Fruit fly (Drosophila melanogaster) whole organism, embryonic: ENCODE results near the gene Glyat.
A peak's percentile ranks its signal among the peaks of the same experiment; 100 is the strongest.

Experiments
- Abd-B ChIP-seq: fragments of 200-800 bp; sonication (Bioruptor generic); optimal IDR thresholded peaks from 2 replicates; lab custom pipeline; 2018; ENCODE audit warnings: missing biosample characterization, mild to moderate bottlenecking, missing genetic modification characterization, moderate library complexity
- Aef1 ChIP-seq: fragments of 200-800 bp; sonication (Bioruptor generic); IDR thresholded peaks from 3 replicates; pipeline ENCODE4 v1.3.6; 2022; ENCODE audit warnings: missing biosample characterization, missing genetic modification characterization
- Atf6 ChIP-seq: fragments of 200-800 bp; sonication (Bioruptor generic); IDR thresholded peaks from 2 replicates; pipeline ENCODE4 v1.3.6; 2022; ENCODE audit warnings: missing biosample characterization, missing genetic modification characterization
- Blimp-1 ChIP-seq: fragments of 200-800 bp; sonication (Bioruptor generic); optimal IDR thresholded peaks from 3 replicates; lab custom pipeline; 2018; ENCODE audit warnings: missing biosample characterization, missing genetic modification characterization, mild to moderate bottlenecking, moderate library complexity, missing genetic modification reagents
- Bteb2 ChIP-seq: fragments of 200-800 bp; sonication (Bioruptor generic); optimal IDR thresholded peaks from 2 replicates; lab custom pipeline; 2016; ENCODE audit warnings: missing biosample characterization, missing genetic modification characterization
- CG10267 ChIP-seq: fragments of 200-800 bp; sonication (Bioruptor generic); optimal IDR thresholded peaks from 2 replicates; lab custom pipeline; 2018; ENCODE audit warnings: missing biosample characterization, mild to moderate bottlenecking, missing genetic modification characterization, moderate library complexity
- CG13775 ChIP-seq: fragments of 200-800 bp; sonication (Bioruptor generic); optimal IDR thresholded peaks from 3 replicates; lab custom pipeline; 2017; ENCODE audit warnings: missing biosample characterization, mild to moderate bottlenecking, missing genetic modification characterization
- CG14667 ChIP-seq: fragments of 200-800 bp; sonication (Bioruptor generic); IDR thresholded peaks from 2 replicates; pipeline ENCODE4 v1.3.6; 2022; ENCODE audit warnings: missing biosample characterization, missing genetic modification characterization
- CG15514 ChIP-seq: fragments of 200-800 bp; sonication (Bioruptor generic); optimal IDR thresholded peaks from 3 replicates; lab custom pipeline; 2017; ENCODE audit warnings: missing biosample characterization, missing genetic modification characterization, mild to moderate bottlenecking, moderate library complexity, missing genetic modification reagents
- CG1602 ChIP-seq: fragments of 200-800 bp; sonication (Bioruptor generic); optimal IDR thresholded peaks from 3 replicates; lab custom pipeline; 2016; ENCODE audit warnings: missing biosample characterization, missing genetic modification characterization
- CG18476 ChIP-seq: fragments of 200-800 bp; sonication (Bioruptor generic); optimal IDR thresholded peaks from 2 replicates; lab custom pipeline; 2016; ENCODE audit warnings: missing biosample characterization, mild to moderate bottlenecking, missing genetic modification characterization
- CG2202 ChIP-seq: fragments of 200-800 bp; sonication (Bioruptor generic); optimal IDR thresholded peaks from 2 replicates; lab custom pipeline; 2018; ENCODE audit warnings: missing biosample characterization, mild to moderate bottlenecking, missing genetic modification characterization
- CG2678 ChIP-seq: fragments of 200-800 bp; sonication (Bioruptor generic); optimal IDR thresholded peaks from 3 replicates; lab custom pipeline; 2019; ENCODE audit warnings: missing biosample characterization, mild to moderate bottlenecking, missing genetic modification characterization, moderate library complexity
- CG2712 ChIP-seq: fragments of 200-800 bp; optimal IDR thresholded peaks from 3 replicates; lab custom pipeline; 2019; ENCODE audit warnings: missing biosample characterization, mild to moderate bottlenecking, missing genetic modification characterization, moderate library complexity
- CG31365 ChIP-seq: fragments of 200-800 bp; sonication (Bioruptor generic); optimal IDR thresholded peaks from 2 replicates; lab custom pipeline; 2018; ENCODE audit warnings: missing biosample characterization, mild to moderate bottlenecking, missing genetic modification characterization
- CG4404 ChIP-seq: fragments of 200-800 bp; sonication (Bioruptor generic); IDR thresholded peaks from 2 replicates; pipeline ENCODE4 v1.3.6; 2022; ENCODE audit warnings: missing biosample characterization, missing genetic modification characterization
- CG4730 ChIP-seq: fragments of 200-800 bp; sonication (Bioruptor generic); IDR thresholded peaks from 2 replicates; pipeline ENCODE4 v1.3.6; 2022; ENCODE audit warnings: missing biosample characterization, missing genetic modification characterization
- CG6175 ChIP-seq: fragments of 200-800 bp; sonication (Bioruptor generic); IDR thresholded peaks from 3 replicates; pipeline ENCODE4 v1.3.6; 2022; ENCODE audit warnings: missing biosample characterization, missing genetic modification characterization
- CG8924 ChIP-seq: fragments of 200-800 bp; optimal IDR thresholded peaks from 3 replicates; lab custom pipeline; 2019; ENCODE audit warnings: missing biosample characterization, mild to moderate bottlenecking, missing genetic modification characterization, moderate library complexity
- CG9797 ChIP-seq: fragments of 200-800 bp; sonication (Bioruptor generic); optimal IDR thresholded peaks from 3 replicates; lab custom pipeline; 2018; ENCODE audit warnings: missing biosample characterization, mild to moderate bottlenecking, missing genetic modification characterization
- E2f1 ChIP-seq: fragments of 200-800 bp; sonication (Bioruptor generic); IDR thresholded peaks from 2 replicates; pipeline ENCODE4 v1.3.6; 2022; ENCODE audit warnings: missing biosample characterization, missing genetic modification characterization
- ERR ChIP-seq: fragments of 200-800 bp; sonication (Bioruptor generic); optimal IDR thresholded peaks from 2 replicates; lab custom pipeline; 2016; ENCODE audit warnings: missing biosample characterization, missing genetic modification characterization
- Fer1 ChIP-seq: fragments of 200-800 bp; sonication (Bioruptor generic); optimal IDR thresholded peaks from 2 replicates; lab custom pipeline; 2017; ENCODE audit warnings: missing biosample characterization, mild to moderate bottlenecking, missing genetic modification characterization
- Fer3 ChIP-seq: fragments of 200-800 bp; sonication (Bioruptor generic); optimal IDR thresholded peaks from 2 replicates; lab custom pipeline; 2018; ENCODE audit warnings: missing biosample characterization, mild to moderate bottlenecking, missing genetic modification characterization, moderate library complexity
- Hand ChIP-seq: fragments of 200-800 bp; sonication (Bioruptor generic); optimal IDR thresholded peaks from 2 replicates; lab custom pipeline; 2017; ENCODE audit warnings: mild to moderate bottlenecking, missing biosample characterization, missing genetic modification reagents, missing genetic modification characterization
- MTF-1 ChIP-seq: fragments of 200-800 bp; sonication (Bioruptor generic); optimal IDR thresholded peaks from 2 replicates; lab custom pipeline; 2018; ENCODE audit warnings: missing biosample characterization, mild to moderate bottlenecking, missing genetic modification characterization, borderline replicate concordance
- Sox102F ChIP-seq: fragments of 200-800 bp; sonication (Bioruptor generic); optimal IDR thresholded peaks from 2 replicates; lab custom pipeline; 2018; ENCODE audit warnings: missing biosample characterization, mild to moderate bottlenecking, missing genetic modification characterization, moderate library complexity
- ash1 ChIP-seq: fragments of 200-800 bp; sonication (Bioruptor generic); optimal IDR thresholded peaks from 2 replicates; lab custom pipeline; 2018; ENCODE audit warnings: missing biosample characterization, mild to moderate bottlenecking, missing genetic modification characterization
- crol ChIP-seq: fragments of 200-800 bp; sonication (Bioruptor generic); IDR thresholded peaks from 2 replicates; pipeline ENCODE4 v1.3.6; 2022; ENCODE audit warnings: missing biosample characterization, missing genetic modification characterization
- esg ChIP-seq: fragments of 200-800 bp; sonication (Bioruptor generic); conservative IDR thresholded peaks from 2 replicates; pipeline ENCODE4 v1.3.6; 2022; ENCODE audit warnings: missing biosample characterization, missing genetic modification characterization
- eve ChIP-seq, 2 experiments: fragments of >200 bp; optimal IDR thresholded peaks; 2 replicates each; lab custom pipeline; 2017; ENCODE audit warnings: missing biosample characterization in 2 of 2, missing genetic modification characterization in 2 of 2
- grn ChIP-seq: fragments of 200-800 bp; sonication (Bioruptor generic); optimal IDR thresholded peaks from 3 replicates; lab custom pipeline; 2017; ENCODE audit warnings: missing biosample characterization, missing genetic modification characterization
- gro ChIP-seq: fragments of 200-800 bp; sonication (Bioruptor generic); optimal IDR thresholded peaks from 2 replicates; lab custom pipeline; 2016; ENCODE audit warnings: missing biosample characterization, missing genetic modification characterization
- hkb ChIP-seq, 2 experiments: fragments of 200-800 bp in 1 of 2; fragments of >200 bp in 1 of 2; sonication (Bioruptor generic) in 1 of 2; IDR thresholded peaks in 1 of 2; optimal IDR thresholded peaks in 1 of 2; 2 replicates each; pipeline versions ENCODE4 v1.3.6 to Lab custom; 2017 to 2022; ENCODE audit warnings: missing biosample characterization in 1 of 2, missing genetic modification characterization in 1 of 2
- pan ChIP-seq, 4 experiments: fragments of >200 bp in 3 of 4; fragments of 200-800 bp in 1 of 4; sonication (Bioruptor generic) in 1 of 4; optimal IDR thresholded peaks in 3 of 4; IDR thresholded peaks in 1 of 4; 2 replicates each; pipeline versions ENCODE4 v1.3.6 to Lab custom; 2017 to 2022; ENCODE audit warnings: missing biosample characterization in 2 of 4, missing genetic modification characterization in 2 of 4, mixed read lengths in 1 of 4
- phol ChIP-seq: fragments of 200-800 bp; sonication (Bioruptor generic); optimal IDR thresholded peaks from 3 replicates; lab custom pipeline; 2018; ENCODE audit warnings: missing biosample characterization, mild to moderate bottlenecking, missing genetic modification characterization, moderate library complexity
- prd ChIP-seq, 3 experiments: fragments of >200 bp in 2 of 3; fragments of 200-800 bp in 1 of 3; sonication (Bioruptor generic) in 1 of 3; optimal IDR thresholded peaks in 2 of 3; IDR thresholded peaks in 1 of 3; 2 replicates in 2 of 3; 3 replicates in 1 of 3; pipeline versions ENCODE4 v1.3.6 to Lab custom; 2017 to 2022; ENCODE audit warnings: missing biosample characterization in 1 of 3, missing genetic modification characterization in 1 of 3
- pzg ChIP-seq: fragments of 200-800 bp; sonication (Bioruptor generic); optimal IDR thresholded peaks from 3 replicates; lab custom pipeline; 2018; ENCODE audit warnings: missing biosample characterization, mild to moderate bottlenecking, missing genetic modification characterization, moderate library complexity
- ranshi ChIP-seq: fragments of 200-800 bp; sonication (Bioruptor generic); IDR thresholded peaks from 2 replicates; pipeline ENCODE4 v1.3.6; 2022; ENCODE audit warnings: missing biosample characterization, missing genetic modification characterization
- ro ChIP-seq: fragments of 200-800 bp; sonication (Bioruptor generic); IDR thresholded peaks from 2 replicates; pipeline ENCODE4 v1.3.6; 2022; ENCODE audit warnings: missing biosample characterization, missing genetic modification characterization
- row ChIP-seq: fragments of 200-800 bp; sonication (Bioruptor generic); IDR thresholded peaks from 3 replicates; pipeline ENCODE4 v1.3.6; 2022; ENCODE audit warnings: missing biosample characterization, missing genetic modification characterization
- salm ChIP-seq: fragments of 200-800 bp; sonication (Bioruptor generic); optimal IDR thresholded peaks from 2 replicates; lab custom pipeline; 2018; ENCODE audit warnings: missing biosample characterization, mild to moderate bottlenecking, missing genetic modification characterization
- schlank ChIP-seq: fragments of 200-800 bp; sonication (Bioruptor generic); optimal IDR thresholded peaks from 2 replicates; lab custom pipeline; 2018; ENCODE audit warnings: missing biosample characterization, mild to moderate bottlenecking, missing genetic modification characterization
- ssp ChIP-seq: fragments of 200-800 bp; sonication (Bioruptor generic); IDR thresholded peaks from 2 replicates; pipeline ENCODE4 v1.3.6; 2022; ENCODE audit warnings: missing biosample characterization, missing genetic modification characterization
- stc ChIP-seq: fragments of 200-800 bp; sonication (Bioruptor generic); IDR thresholded peaks from 2 replicates; pipeline ENCODE4 v1.3.6; 2022; ENCODE audit warnings: missing biosample characterization, missing genetic modification characterization

The Glyat gene

DNA sequence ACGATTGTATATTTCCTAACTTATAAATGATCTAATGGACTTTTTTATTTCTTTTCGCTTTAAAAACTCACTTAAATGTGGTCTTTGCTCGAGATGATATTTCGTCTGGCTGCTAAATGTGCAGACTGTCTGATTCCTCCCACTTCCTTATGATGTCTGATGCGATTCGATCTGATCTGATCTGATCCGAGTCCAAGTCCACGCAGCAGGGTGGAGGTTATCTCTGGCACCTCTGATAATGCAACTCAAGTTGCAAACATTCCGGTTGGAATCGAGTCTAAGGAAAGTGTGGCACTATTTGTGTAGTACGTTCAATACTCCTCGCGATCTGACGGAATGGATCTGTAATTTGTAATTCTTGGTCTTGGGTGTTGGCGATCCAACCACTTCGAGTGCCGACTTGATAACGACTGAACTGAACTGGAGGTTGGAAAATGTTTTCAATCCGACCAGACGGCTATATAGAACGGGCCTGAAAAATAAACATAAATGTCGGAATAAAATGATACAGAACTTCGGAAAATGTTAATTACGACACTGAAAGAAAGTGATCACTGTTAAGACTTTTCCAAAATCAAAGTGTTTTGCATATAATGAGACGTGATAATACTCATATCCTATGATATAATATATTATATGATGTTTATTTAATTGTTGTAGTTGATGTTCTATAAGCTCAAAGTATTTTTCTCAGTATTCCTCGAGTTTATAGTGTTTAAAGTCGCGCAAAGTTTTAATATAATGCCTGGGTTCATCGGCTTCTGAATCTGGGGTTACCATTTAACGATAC lies 13.0 kb downstream of the Glyat start (continued):
- peak; percentile 32 for TF ChIP-seq Fer1 (GFP tag; lab: Kevin White, UChicago)
- TF ChIP-seq E2f1 = 0 out of 2 replicates have a peak, but pooled peaks have one; percentile 10
- TF ChIP-seq Aef1 = 0 out of 3 replicates have a peak, but pooled peaks have one; percentile 16
- no peak for TF ChIP-seq CG14667 (GFP tag; lab: Robert Waterston, UW)
- no peak for TF ChIP-seq pzg
- TF ChIP-seq CG4730 (GFP tag; lab: Robert Waterston, UW) = no peak
- TF ChIP-seq CG31365 (tag; lab: Kevin White, UChicago) = no peak
- peak; percentile 35 for TF ChIP-seq CG10267 (tag; lab: Kevin White, UChicago)
- TF ChIP-seq stc (GFP tag; lab: Robert Waterston, UW) = 0 out of 2 replicates have a peak, but pooled peaks have one; percentile 33
- peak; percentile 47 for TF ChIP-seq CG2678
- no peak for TF ChIP-seq CG2202 (tag; lab: Kevin White, UChicago)
- TF ChIP-seq MTF-1 (GFP tag; lab: Kevin White, UChicago) = no peak
- peak; percentile 21 for TF ChIP-seq Abd-B (GFP tag; lab: Kevin White, UChicago)
- no peak for TF ChIP-seq hkb (optimal IDR thresholded peaks at IDR 0.05; lab: Kevin White, UChicago)
- TF ChIP-seq hkb (GFP tag; IDR thresholded peaks at IDR 0.05; lab: Robert Waterston, UW) = 0 out of 2 replicates have a peak, but pooled peaks have one; percentile 39
- TF ChIP-seq prd (optimal IDR thresholded peaks at IDR 0.05; lab: Kevin White, UChicago) = no peak
- peak; percentile 45; the same call in 1 of the 3 replicates for TF ChIP-seq prd (GFP tag; IDR thresholded peaks at IDR 0.05; lab: Robert Waterston, UW)
- peak; percentile 60 for TF ChIP-seq Sox102F (GFP tag; lab: Kevin White, UChicago)
- no peak for TF ChIP-seq eve (GFP tag; optimal IDR thresholded peaks at IDR 0.05; lab: Kevin White, UChicago)
- TF ChIP-seq ssp = no peak
- peak; percentile 59 for TF ChIP-seq CG2712
- 0 out of 3 replicates have a peak, but pooled peaks have one; percentile 15 for TF ChIP-seq row
- peak; percentile 44 for TF ChIP-seq Blimp-1 (GFP tag; lab: Kevin White, UChicago)
- TF ChIP-seq esg (GFP tag; lab: Robert Waterston, UW) = 0 out of 2 replicates have a peak, but pooled peaks have one; percentile 10
- no peak for TF ChIP-seq ash1
- TF ChIP-seq grn (GFP tag; lab: Kevin White, UChicago) = peak; percentile 53
- TF ChIP-seq CG18476 (GFP tag; lab: Kevin White, UChicago) = no peak
- TF ChIP-seq Fer3 (tag; lab: Kevin White, UChicago) = no peak
- TF ChIP-seq pan (optimal IDR thresholded peaks at IDR 0.05; lab: Kevin White, UChicago) = no peak
- peak in 1 of 2 experiments; percentile 51 for TF ChIP-seq pan (GFP tag; optimal IDR thresholded peaks at IDR 0.05 in 1 of 2, IDR thresholded peaks at IDR 0.05 in 1 of 2)
- TF ChIP-seq crol (GFP tag; lab: Robert Waterston, UW) = no peak

DNA sequence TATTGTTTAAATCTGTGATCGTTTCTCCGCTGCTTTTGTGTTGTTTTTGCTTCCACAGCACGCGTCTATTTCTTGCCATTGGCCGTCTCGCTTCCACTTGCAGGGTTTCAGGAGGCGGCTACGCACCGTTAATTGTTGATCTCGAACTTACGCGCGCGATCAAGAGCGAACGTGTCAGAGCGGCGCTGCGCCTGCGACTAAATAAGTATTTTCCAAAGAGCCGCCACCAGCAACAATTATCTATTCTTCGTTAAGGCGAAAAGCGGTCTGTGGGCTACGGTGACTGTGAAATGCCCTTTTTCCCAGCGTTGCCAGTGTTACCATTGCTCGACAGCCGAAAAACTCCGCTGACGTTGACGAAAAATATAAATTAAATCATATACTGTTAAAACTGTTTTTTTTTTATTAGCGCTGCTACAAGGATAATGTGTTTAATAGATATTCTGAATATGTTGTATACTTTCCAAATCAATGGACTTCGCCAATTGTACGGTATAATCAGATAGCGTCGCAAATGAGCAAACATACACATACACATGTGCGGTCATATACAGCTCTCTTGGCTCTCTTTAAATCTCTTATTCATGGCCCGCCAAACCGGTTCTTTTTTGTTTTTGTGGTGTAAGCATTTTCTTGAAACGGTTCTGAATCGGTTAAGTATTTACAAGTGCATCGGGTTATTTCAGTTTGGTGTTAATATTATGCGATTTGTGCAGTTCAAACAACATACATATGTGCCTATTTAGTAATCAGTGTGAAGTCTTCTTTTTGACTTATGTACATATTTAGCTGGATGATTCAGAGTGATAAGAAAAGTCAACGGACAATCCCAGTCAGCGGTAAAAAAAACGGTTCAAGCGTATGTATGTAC lies 16.2 kb downstream of the Glyat start, which contains the start of gene pes:
Gene pes, minus strand, starts transcription at position 201 of the 871 bp plus-strand sequence.
- peak; percentile 93 for TF ChIP-seq phol (tag; lab: Kevin White, UChicago)
- TF ChIP-seq CG14667 (GFP tag; lab: Robert Waterston, UW) = peak; percentile 90
- no peak for TF ChIP-seq Hand (GFP tag; lab: Kevin White, UChicago)
- no peak for TF ChIP-seq ro (GFP tag; lab: Robert Waterston, UW)
- peak; percentile 62 for TF ChIP-seq CG9797 (GFP tag; lab: Kevin White, UChicago)
- peak; percentile 90 for TF ChIP-seq CG13775
- TF ChIP-seq CG4404 (GFP tag; lab: Robert Waterston, UW) = peak; percentile 97
- TF ChIP-seq ERR (GFP tag; lab: Kevin White, UChicago) = peak; percentile 64
- peak; percentile 83 for TF ChIP-seq CG15514 (GFP tag; lab: Kevin White, UChicago)
- TF ChIP-seq ranshi (GFP tag; lab: Robert Waterston, UW) = peak; percentile 93
- TF ChIP-seq row = peak; percentile 91
- TF ChIP-seq gro = peak; percentile 92
- peak; percentile 79 for TF ChIP-seq Bteb2 (GFP tag; lab: Kevin White, UChicago)
- peak; percentile 44 for TF ChIP-seq CG8924
- peak; percentile 95 for TF ChIP-seq Atf6 (GFP tag; lab: Robert Waterston, UW)
- TF ChIP-seq CG1602 (GFP tag; lab: Kevin White, UChicago) = peak; percentile 70
- peak; percentile 76 for TF ChIP-seq schlank (tag; lab: Kevin White, UChicago)
- TF ChIP-seq CG6175 (GFP tag; lab: Robert Waterston, UW) = peak; percentile 91
- peak; percentile 63 for TF ChIP-seq salm (tag; lab: Kevin White, UChicago)
